Worm (Caenorhabditis elegans) whole organism, L1 larva: ENCODE data around the gene nspb-7.

ENCODE experiments used
- C04F5.9 ChIP-seq: sonication (generic microtip); optimal IDR thresholded peaks from 2 replicates; lab custom pipeline; 2016; ENCODE audit warnings: missing genetic modification characterization, missing compliant biosample characterization
- C16A3.4 ChIP-seq: fragments of 150-350 bp; optimal IDR thresholded peaks from 2 replicates; lab custom pipeline; 2014; ENCODE audit warnings: missing biosample characterization, missing genetic modification characterization
- Y116A8C.19 ChIP-seq: sonication (generic microtip); optimal IDR thresholded peaks from 2 replicates; lab custom pipeline; 2016; ENCODE audit warnings: missing compliant biosample characterization, missing genetic modification characterization, borderline replicate concordance
- ama-1 ChIP-seq: fragments of 150-350 bp; optimal IDR thresholded peaks from 2 replicates; lab custom pipeline; 2014
- blmp-1 ChIP-seq: fragments of 150-350 bp; optimal IDR thresholded peaks from 2 replicates; lab custom pipeline; 2014; ENCODE audit warnings: missing biosample characterization, missing genetic modification characterization
- ceh-82 ChIP-seq, 3 experiments: fragments of 150-350 bp in 1 of 3; sonication (generic microtip) in 2 of 3; optimal IDR thresholded peaks; 2 replicates each; lab custom pipeline; 2014 to 2017; ENCODE audit warnings: missing biosample characterization in 3 of 3, missing genetic modification characterization in 3 of 3
- ceh-90 ChIP-seq: sonication (generic microtip); optimal IDR thresholded peaks from 2 replicates; lab custom pipeline; 2016; ENCODE audit warnings: missing genetic modification characterization, missing compliant biosample characterization
- ces-1 ChIP-seq: fragments of 150-350 bp; optimal IDR thresholded peaks from 2 replicates; lab custom pipeline; 2014; ENCODE audit warnings: missing biosample characterization, missing genetic modification reagents, missing genetic modification characterization
- efl-1 ChIP-seq, 4 experiments: fragments of 150-350 bp; optimal IDR thresholded peaks in 3 of 4; peaks in 1 of 4; 1 replicate in 1 of 4; 2 replicates in 3 of 4; lab custom pipeline; 2014; ENCODE audit warnings: missing biosample characterization in 2 of 4, missing genetic modification characterization in 2 of 4, missing genetic modification reagents in 2 of 4
- egl-27 ChIP-seq, 2 experiments: fragments of 150-350 bp in 1 of 2; sonication (generic microtip); optimal IDR thresholded peaks; 3 replicates each; lab custom pipeline; 2017 to 2018; ENCODE audit warnings: missing biosample characterization in 2 of 2, missing genetic modification characterization in 2 of 2, missing genetic modification reagents in 2 of 2
- elt-2 ChIP-seq: sonication (generic microtip); optimal IDR thresholded peaks from 2 replicates; lab custom pipeline; 2016; ENCODE audit warnings: missing genetic modification characterization, mild to moderate bottlenecking, inconsistent platforms, missing compliant biosample characterization, missing genetic modification reagents
- elt-3 ChIP-seq, 6 experiments: fragments of 150-350 bp in 1 of 6; sonication (generic microtip); optimal IDR thresholded peaks; 2 replicates each; lab custom pipeline; 2017 to 2018; ENCODE audit warnings: missing biosample characterization in 6 of 6, missing genetic modification characterization in 6 of 6, inconsistent platforms in 1 of 6
- ets-5 ChIP-seq: fragments of 200-800 bp; sonication (Bioruptor generic); IDR thresholded peaks from 2 replicates; pipeline ENCODE4 v1.3.6; 2022; ENCODE audit warnings: missing genetic modification characterization, missing compliant biosample characterization
- fkh-4 ChIP-seq: sonication (generic microtip); optimal IDR thresholded peaks from 2 replicates; lab custom pipeline; 2016; ENCODE audit warnings: missing compliant biosample characterization, missing genetic modification characterization, borderline replicate concordance
- fkh-8 ChIP-seq: sonication (generic microtip); optimal IDR thresholded peaks from 2 replicates; lab custom pipeline; 2016; ENCODE audit warnings: mild to moderate bottlenecking, missing genetic modification characterization, missing compliant biosample characterization
- fos-1 ChIP-seq: fragments of 150-350 bp; optimal IDR thresholded peaks from 2 replicates; lab custom pipeline; 2014; ENCODE audit warnings: missing biosample characterization, missing genetic modification characterization
- hlh-17 ChIP-seq: fragments of 200-800 bp; sonication (Bioruptor generic); optimal IDR thresholded peaks from 2 replicates; lab custom pipeline; 2018; ENCODE audit warnings: missing genetic modification characterization, mild to moderate bottlenecking, missing compliant biosample characterization, moderate library complexity, borderline replicate concordance
- hlh-4 ChIP-seq: sonication (generic microtip); optimal IDR thresholded peaks from 2 replicates; lab custom pipeline; 2016; ENCODE audit warnings: mild to moderate bottlenecking, missing genetic modification characterization, missing compliant biosample characterization
- irx-1 ChIP-seq: sonication (generic microtip); optimal IDR thresholded peaks from 2 replicates; lab custom pipeline; 2016; ENCODE audit warnings: missing genetic modification characterization, missing compliant biosample characterization
- lin-14 ChIP-seq: fragments of 200-800 bp; sonication (Bioruptor generic); optimal IDR thresholded peaks from 2 replicates; lab custom pipeline; 2018; ENCODE audit warnings: mild to moderate bottlenecking, missing genetic modification characterization, moderate library complexity, missing compliant biosample characterization
- lin-35 ChIP-seq, 2 experiments: fragments of 150-350 bp; optimal IDR thresholded peaks; 2 replicates each; lab custom pipeline; 2014; ENCODE audit warnings: missing biosample characterization in 2 of 2, missing genetic modification characterization in 2 of 2, missing genetic modification reagents in 2 of 2
- lin-39 ChIP-seq: fragments of 150-350 bp; optimal IDR thresholded peaks from 2 replicates; lab custom pipeline; 2014; ENCODE audit warnings: missing biosample characterization, missing genetic modification reagents, missing genetic modification characterization
- lsy-2 ChIP-seq, 2 experiments: fragments of 150-350 bp; optimal IDR thresholded peaks; 2 replicates each; lab custom pipeline; 2014; ENCODE audit warnings: missing biosample characterization in 2 of 2, missing genetic modification characterization in 2 of 2
- mdl-1 ChIP-seq, 2 experiments: fragments of 150-350 bp; optimal IDR thresholded peaks; 2 replicates each; lab custom pipeline; 2014 to 2017; ENCODE audit warnings: missing biosample characterization in 2 of 2, missing genetic modification characterization in 2 of 2, inconsistent platforms in 1 of 2
- mef-2 ChIP-seq: fragments of 150-350 bp; optimal IDR thresholded peaks from 2 replicates; lab custom pipeline; 2014; ENCODE audit warnings: missing biosample characterization, missing genetic modification characterization
- nhr-19 ChIP-seq: fragments of 200-800 bp; sonication (Bioruptor generic); conservative IDR thresholded peaks from 2 replicates; pipeline ENCODE4 v1.3.6; 2022; ENCODE audit warnings: missing genetic modification characterization, missing compliant biosample characterization
- nhr-237 ChIP-seq: fragments of 150-350 bp; optimal IDR thresholded peaks from 2 replicates; lab custom pipeline; 2014; ENCODE audit warnings: missing biosample characterization, missing genetic modification characterization
- nhr-28 ChIP-seq: fragments of 150-350 bp; optimal IDR thresholded peaks from 2 replicates; lab custom pipeline; 2014; ENCODE audit warnings: missing biosample characterization, missing genetic modification characterization
- nhr-71 ChIP-seq: sonication (generic microtip); optimal IDR thresholded peaks from 2 replicates; lab custom pipeline; 2016; ENCODE audit warnings: mild to moderate bottlenecking, missing genetic modification characterization, moderate library complexity, missing compliant biosample characterization
- nhr-77 ChIP-seq: fragments of 150-350 bp; optimal IDR thresholded peaks from 2 replicates; lab custom pipeline; 2014; ENCODE audit warnings: missing biosample characterization, missing genetic modification characterization
- nhr-85 ChIP-seq: sonication (generic microtip); peaks from one replicate; lab custom pipeline; 2016; ENCODE audit warnings: missing genetic modification characterization, inconsistent platforms, missing compliant biosample characterization
- nhr-90 ChIP-seq: sonication (generic microtip); optimal IDR thresholded peaks from 2 replicates; lab custom pipeline; 2016; ENCODE audit warnings: mild to moderate bottlenecking, missing genetic modification characterization, missing compliant biosample characterization; ENCODE audit not compliant: poor library complexity
- pag-3 ChIP-seq: sonication (generic microtip); optimal IDR thresholded peaks from 2 replicates; lab custom pipeline; 2017; ENCODE audit warnings: missing genetic modification characterization, mild to moderate bottlenecking, missing compliant biosample characterization, antibody characterized with exemption, borderline replicate concordance; ENCODE audit not compliant: insufficient read depth
- pqm-1 ChIP-seq: sonication (generic microtip); optimal IDR thresholded peaks from 3 replicates; lab custom pipeline; 2017; ENCODE audit warnings: missing biosample characterization, missing genetic modification characterization
- snpc-4 ChIP-seq: fragments of 150-350 bp; optimal IDR thresholded peaks from 2 replicates; lab custom pipeline; 2014; ENCODE audit warnings: missing biosample characterization, missing genetic modification characterization
- swsn-7 ChIP-seq: sonication (generic microtip); optimal IDR thresholded peaks from 2 replicates; lab custom pipeline; 2016; ENCODE audit warnings: missing genetic modification characterization, missing compliant biosample characterization
- tlp-1 ChIP-seq: fragments of 150-350 bp; optimal IDR thresholded peaks from 2 replicates; lab custom pipeline; 2014; ENCODE audit warnings: missing biosample characterization, missing genetic modification characterization
- vab-15 ChIP-seq: sonication (generic microtip); optimal IDR thresholded peaks from 2 replicates; lab custom pipeline; 2017; ENCODE audit warnings: missing genotype, mild to moderate bottlenecking, missing genetic modification characterization, missing compliant biosample characterization
- zag-1 ChIP-seq: fragments of 150-350 bp; optimal IDR thresholded peaks from 2 replicates; lab custom pipeline; 2014; ENCODE audit warnings: missing biosample characterization, missing genetic modification characterization

nspb-7 gene

DNA sequence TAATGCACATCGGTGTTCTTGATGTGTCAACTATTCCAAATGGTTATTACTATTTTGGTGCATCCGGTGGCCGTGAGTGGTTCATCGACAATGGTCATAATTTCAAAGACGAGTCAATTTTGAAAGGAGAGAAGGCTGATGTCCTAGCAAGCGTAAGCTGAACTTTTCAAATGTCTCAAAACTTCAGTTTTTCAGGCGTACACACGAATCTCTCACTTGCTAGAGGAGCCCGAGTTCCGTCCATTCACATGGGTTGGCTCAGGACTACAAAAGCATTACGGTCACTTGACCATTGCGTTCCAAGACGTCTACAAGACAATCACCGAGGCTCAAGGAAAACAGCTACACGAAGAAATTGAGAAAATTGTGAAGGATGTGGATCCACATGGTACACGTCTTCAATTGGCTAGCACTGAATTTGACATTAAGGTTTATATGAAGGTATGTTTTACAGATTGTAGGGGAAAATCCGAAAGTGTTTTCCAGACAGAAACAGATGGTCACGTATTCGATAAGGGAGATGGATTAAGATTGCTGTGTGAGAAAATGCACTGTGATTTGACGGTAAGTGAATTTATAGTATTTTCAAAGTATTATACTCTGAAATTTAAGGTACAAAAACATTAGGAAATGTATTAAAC is 31.3 kb downstream of the nspb-7 start:
- TF ChIP-seq C16A3.4 (tag; lab: Kevin White, UChicago) (no peak), lin-14 (GFP tag; lab: Kevin White, UChicago) (no peak), pag-3 (tag; lab: Kevin White, UChicago) (no peak), efl-1 (optimal IDR thresholded peaks at IDR 0.05; lab: Kevin White, UChicago) (no peak), efl-1 (GFP tag; optimal IDR thresholded peaks at IDR 0.05 in 1 of 2; lab: Kevin White, UChicago) (peak in 1 of 2 experiments; percentile 30)

DNA sequence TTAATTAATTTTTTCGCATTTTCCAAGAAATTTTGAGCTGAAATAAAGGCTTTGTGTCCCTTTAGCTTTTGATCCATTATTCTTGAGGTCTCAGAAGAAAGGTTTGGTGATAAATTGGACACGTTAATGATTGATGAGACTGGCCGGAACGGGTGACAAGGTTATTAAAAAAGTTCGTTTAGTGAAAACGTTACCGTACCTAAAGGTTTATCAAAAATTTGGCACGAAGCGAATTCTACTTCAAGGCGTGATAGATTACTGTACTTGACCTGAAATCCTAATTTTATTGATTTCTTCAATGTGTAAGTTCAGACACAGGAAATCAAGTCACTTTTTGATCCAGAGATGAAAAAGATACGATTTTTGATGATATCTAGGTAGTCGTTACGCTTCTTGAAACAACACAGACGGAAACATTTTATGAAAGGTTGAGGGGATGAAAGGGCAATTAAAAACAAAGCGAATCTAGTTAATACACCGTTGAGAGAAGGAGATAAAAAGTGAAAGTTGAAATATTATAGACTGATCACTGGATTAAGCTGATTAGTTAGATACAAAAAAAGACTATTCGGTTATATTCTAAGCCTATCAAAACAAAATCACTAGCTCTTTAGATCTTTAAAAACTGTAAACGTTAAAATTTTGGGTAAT is 32.5 kb downstream of the nspb-7 start:
- TF ChIP-seq lsy-2 (tag; optimal IDR thresholded peaks at IDR 0.05; lab: Kevin White, UChicago) (no peak), nhr-28 (tag; lab: Kevin White, UChicago) (no peak), nhr-71 (tag; lab: Kevin White, UChicago) (no peak), lin-39 (tag; lab: Kevin White, UChicago) (peak; percentile 16), lin-14 (GFP tag; lab: Kevin White, UChicago) (no peak), elt-3 (tag; optimal IDR thresholded peaks at IDR 0.05; lab: Kevin White, UChicago) (no peak), vab-15 (tag; lab: Kevin White, UChicago) (no peak), snpc-4 (tag; lab: Kevin White, UChicago) (no peak), nhr-90 (no peak), ceh-90 (tag; lab: Kevin White, UChicago) (no peak), pag-3 (tag; lab: Kevin White, UChicago) (no peak), hlh-4 (tag; lab: Kevin White, UChicago) (no peak), nhr-237 (tag; lab: Kevin White, UChicago) (no peak), fkh-8 (no peak), fos-1 (tag; lab: Kevin White, UChicago) (no peak), Y116A8C.19 (no peak), ces-1 (GFP tag; lab: Kevin White, UChicago) (no peak), efl-1 (optimal IDR thresholded peaks at IDR 0.05; lab: Kevin White, UChicago) (no peak), efl-1 (GFP tag; optimal IDR thresholded peaks at IDR 0.05 in 1 of 2; lab: Kevin White, UChicago) (peak in 1 of 2 experiments; percentile 50), hlh-17 (GFP tag; lab: Kevin White, UChicago) (no peak), mef-2 (tag; lab: Kevin White, UChicago) (no peak), egl-27 (tag; optimal IDR thresholded peaks at IDR 0.05; lab: Kevin White, UChicago) (no peak), ama-1 (lab: Kevin White, UChicago) (peak; percentile 20), blmp-1 (tag; lab: Kevin White, UChicago) (peak; percentile 42), mdl-1 (tag; optimal IDR thresholded peaks at IDR 0.05; lab: Kevin White, UChicago) (no peak)

DNA sequence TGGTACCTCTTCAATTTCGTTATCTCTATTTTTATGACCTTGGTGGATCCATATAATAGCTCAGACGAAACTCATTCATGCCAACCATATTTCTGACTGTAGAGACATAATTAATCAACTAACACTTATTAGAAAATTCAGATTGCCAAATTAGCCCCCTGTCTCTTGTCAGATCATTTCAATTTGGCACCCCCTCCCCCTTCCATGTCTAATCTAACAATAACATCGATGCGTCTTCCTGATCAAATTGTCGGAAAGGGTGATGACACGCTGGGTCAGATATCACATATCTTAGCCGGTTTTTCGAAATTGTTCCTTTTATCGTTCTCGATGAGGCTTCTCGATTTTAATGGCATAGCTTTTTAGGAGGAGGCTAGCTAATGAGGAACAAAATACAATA is 33.2 kb downstream of the nspb-7 start:
- TF ChIP-seq blmp-1 (tag; lab: Kevin White, UChicago) (peak; percentile 7), ceh-82 (tag; optimal IDR thresholded peaks at IDR 0.05; lab: Kevin White, UChicago) (no peak)

ce11 chrII:14615735-14616134 is 37.6 kb downstream of the nspb-7 start, which contains the start of gene mltn-9:
Gene mltn-9 (plus strand): TSS chrII:14616035.
- TF ChIP-seq C04F5.9 (no peak), nhr-19 (GFP tag; lab: Robert Waterston, UW) (no peak), ets-5 (GFP tag; lab: Robert Waterston, UW) (no peak), nhr-90 (no peak), swsn-7 (no peak), elt-2 (tag; lab: Kevin White, UChicago) (no peak), irx-1 (tag; lab: Kevin White, UChicago) (no peak), lin-39 (tag; lab: Kevin White, UChicago) (no peak), tlp-1 (no peak), elt-3 (tag; optimal IDR thresholded peaks at IDR 0.05; lab: Kevin White, UChicago) (no peak), nhr-85 (tag; lab: Kevin White, UChicago) (no peak), nhr-77 (tag; lab: Kevin White, UChicago) (no peak), lin-35 (GFP tag; optimal IDR thresholded peaks at IDR 0.05; lab: Kevin White, UChicago) (no peak), nhr-28 (tag; lab: Kevin White, UChicago) (no peak), pqm-1 (tag; lab: Kevin White, UChicago) (no peak), efl-1 (optimal IDR thresholded peaks at IDR 0.05; lab: Kevin White, UChicago) (no peak), efl-1 (GFP tag; optimal IDR thresholded peaks at IDR 0.05 in 1 of 2; lab: Kevin White, UChicago) (no peak), zag-1 (tag; lab: Kevin White, UChicago) (no peak), fkh-4 (tag; lab: Kevin White, UChicago) (no peak)
